Fruit fly (Drosophila melanogaster) whole organism, embryonic: ENCODE results near the gene Fpgs1.
A peak's percentile ranks its signal among the peaks of the same experiment; 100 is the strongest.

Experiments used
- C15 ChIP-seq: fragments of 200-800 bp; sonication (Bioruptor generic); IDR thresholded peaks from 3 replicates; pipeline ENCODE4 v1.3.6; 2022; ENCODE audit warnings: missing biosample characterization, missing genetic modification characterization
- CG10959 ChIP-seq: fragments of 200-800 bp; sonication (Bioruptor generic); IDR thresholded peaks from 2 replicates; pipeline ENCODE4 v1.3.6; 2022; ENCODE audit warnings: missing biosample characterization, missing genetic modification characterization
- CG1233 ChIP-seq: fragments of 200-800 bp; sonication (Bioruptor generic); optimal IDR thresholded peaks from 4 replicates; lab custom pipeline; 2018; ENCODE audit warnings: missing biosample characterization, mild to moderate bottlenecking, missing genetic modification characterization
- CG12744 ChIP-seq: fragments of 200-800 bp; sonication (Bioruptor generic); optimal IDR thresholded peaks from 2 replicates; lab custom pipeline; 2016; ENCODE audit warnings: missing biosample characterization, missing genetic modification characterization
- CG12942 ChIP-seq: fragments of 200-800 bp; sonication (Bioruptor generic); optimal IDR thresholded peaks from 3 replicates; lab custom pipeline; 2016; ENCODE audit warnings: missing biosample characterization, missing genetic modification characterization
- CG1603 ChIP-seq: fragments of 200-800 bp; sonication (Bioruptor generic); optimal IDR thresholded peaks from 2 replicates; lab custom pipeline; 2019; ENCODE audit warnings: missing biosample characterization, mild to moderate bottlenecking, missing genetic modification characterization, moderate library complexity
- CG1647 ChIP-seq: fragments of 200-800 bp; sonication (Bioruptor generic); optimal IDR thresholded peaks from 3 replicates; lab custom pipeline; 2016; ENCODE audit warnings: missing biosample characterization, missing genetic modification characterization
- CG16779 ChIP-seq: fragments of 200-800 bp; sonication (Bioruptor generic); IDR thresholded peaks from 2 replicates; pipeline ENCODE4 v1.3.6; 2022; ENCODE audit warnings: missing biosample characterization, missing genetic modification characterization
- CG17385 ChIP-seq: fragments of 200-800 bp; sonication (Bioruptor generic); optimal IDR thresholded peaks from 3 replicates; lab custom pipeline; 2018; ENCODE audit warnings: missing biosample characterization, mild to moderate bottlenecking, missing genetic modification characterization
- CG17568 ChIP-seq: fragments of 200-800 bp; sonication (Bioruptor generic); optimal IDR thresholded peaks from 2 replicates; lab custom pipeline; 2018; ENCODE audit warnings: missing biosample characterization, mild to moderate bottlenecking, missing genetic modification characterization, moderate library complexity
- CG17802 ChIP-seq: fragments of 200-800 bp; sonication (Bioruptor generic); optimal IDR thresholded peaks from 2 replicates; lab custom pipeline; 2018; ENCODE audit warnings: missing biosample characterization, mild to moderate bottlenecking, missing genetic modification characterization, moderate library complexity
- CG32532 ChIP-seq: fragments of 200-800 bp; sonication (Bioruptor generic); IDR thresholded peaks from 2 replicates; pipeline ENCODE4 v1.3.6; 2022; ENCODE audit warnings: missing biosample characterization, missing genetic modification characterization
- CG6654 ChIP-seq: fragments of 200-800 bp; sonication (Bioruptor generic); optimal IDR thresholded peaks from 2 replicates; lab custom pipeline; 2017; ENCODE audit warnings: missing biosample characterization, mild to moderate bottlenecking, missing genetic modification characterization
- CG6791 ChIP-seq: fragments of 200-800 bp; sonication (Bioruptor generic); IDR thresholded peaks from 3 replicates; pipeline ENCODE4 v1.3.6; 2022; ENCODE audit warnings: missing biosample characterization, missing genetic modification characterization; ENCODE audit not compliant: partially characterized antibody
- CG6813 ChIP-seq: fragments of 200-800 bp; sonication (Bioruptor generic); optimal IDR thresholded peaks from 2 replicates; lab custom pipeline; 2017; ENCODE audit warnings: missing biosample characterization, missing genetic modification characterization, mild to moderate bottlenecking, moderate library complexity, missing genetic modification reagents
- CG7987 ChIP-seq: fragments of 200-800 bp; sonication (Bioruptor generic); optimal IDR thresholded peaks from 2 replicates; lab custom pipeline; 2018; ENCODE audit warnings: missing biosample characterization, mild to moderate bottlenecking, missing genetic modification characterization, moderate library complexity
- CG8944 ChIP-seq: fragments of 200-800 bp; sonication (Bioruptor generic); optimal IDR thresholded peaks from 3 replicates; lab custom pipeline; 2016; ENCODE audit warnings: missing biosample characterization, missing genetic modification characterization
- CG9437 ChIP-seq: fragments of 200-800 bp; sonication (Bioruptor generic); optimal IDR thresholded peaks from 2 replicates; lab custom pipeline; 2018; ENCODE audit warnings: missing biosample characterization, mild to moderate bottlenecking, missing genetic modification characterization
- CG9727 ChIP-seq: fragments of 200-800 bp; sonication (Bioruptor generic); optimal IDR thresholded peaks from 3 replicates; lab custom pipeline; 2017; ENCODE audit warnings: missing biosample characterization, mild to moderate bottlenecking, missing genetic modification characterization
- CG9876 ChIP-seq: fragments of 200-800 bp; sonication (Bioruptor generic); optimal IDR thresholded peaks from 2 replicates; lab custom pipeline; 2016; ENCODE audit warnings: missing biosample characterization, missing genetic modification characterization
- CG9932 ChIP-seq: fragments of 200-800 bp; sonication (Bioruptor generic); IDR thresholded peaks from 2 replicates; pipeline ENCODE4 v1.3.6; 2022; ENCODE audit warnings: missing biosample characterization, missing genetic modification characterization
- CHES-1-like ChIP-seq: fragments of 200-800 bp; sonication (Bioruptor generic); optimal IDR thresholded peaks from 2 replicates; lab custom pipeline; 2016; ENCODE audit warnings: missing biosample characterization, missing genetic modification characterization
- D19A ChIP-seq: fragments of 200-800 bp; optimal IDR thresholded peaks from 3 replicates; lab custom pipeline; 2019; ENCODE audit warnings: missing biosample characterization, mild to moderate bottlenecking, missing genetic modification characterization, moderate library complexity
- Doc2 ChIP-seq: fragments of 200-800 bp; sonication (Bioruptor generic); IDR thresholded peaks from 2 replicates; pipeline ENCODE4 v1.3.6; 2022; ENCODE audit warnings: missing biosample characterization, missing genetic modification characterization
- H15 ChIP-seq: fragments of 200-800 bp; sonication (Bioruptor generic); IDR thresholded peaks from 3 replicates; pipeline ENCODE4 v1.3.6; 2022; ENCODE audit warnings: missing biosample characterization, missing genetic modification characterization
- H2.0 ChIP-seq: fragments of 200-800 bp; sonication (Bioruptor generic); IDR thresholded peaks from 2 replicates; pipeline ENCODE4 v1.3.6; 2022; ENCODE audit warnings: missing biosample characterization, missing genetic modification characterization
- HLH54F ChIP-seq: fragments of 200-800 bp; sonication (Bioruptor generic); optimal IDR thresholded peaks from 3 replicates; lab custom pipeline; 2016; ENCODE audit warnings: missing biosample characterization, missing genetic modification characterization
- Hand ChIP-seq: fragments of 200-800 bp; sonication (Bioruptor generic); optimal IDR thresholded peaks from 2 replicates; lab custom pipeline; 2017; ENCODE audit warnings: mild to moderate bottlenecking, missing biosample characterization, missing genetic modification reagents, missing genetic modification characterization
- Lim3 ChIP-seq: fragments of 200-800 bp; sonication (Bioruptor generic); IDR thresholded peaks from 2 replicates; pipeline ENCODE4 v1.3.6; 2022; ENCODE audit warnings: missing biosample characterization, missing genetic modification characterization
- MTF-1 ChIP-seq: fragments of 200-800 bp; sonication (Bioruptor generic); optimal IDR thresholded peaks from 2 replicates; lab custom pipeline; 2018; ENCODE audit warnings: missing biosample characterization, mild to moderate bottlenecking, missing genetic modification characterization, borderline replicate concordance
- Mad ChIP-seq: fragments of 200-800 bp; sonication (Bioruptor generic); optimal IDR thresholded peaks from 2 replicates; lab custom pipeline; 2016; ENCODE audit warnings: missing biosample characterization, missing genetic modification characterization
- NC2β ChIP-seq: fragments of 200-800 bp; sonication (Bioruptor generic); optimal IDR thresholded peaks from 2 replicates; lab custom pipeline; 2016; ENCODE audit warnings: missing biosample characterization, missing genetic modification characterization
- NFAT ChIP-seq: fragments of 200-800 bp; sonication (Bioruptor generic); IDR thresholded peaks from 2 replicates; pipeline ENCODE4 v1.3.6; 2022; ENCODE audit warnings: missing biosample characterization, missing genetic modification characterization
- Oaz ChIP-seq: fragments of 200-800 bp; sonication (Bioruptor generic); IDR thresholded peaks from 2 replicates; pipeline ENCODE4 v1.3.6; 2022; ENCODE audit warnings: missing biosample characterization, missing genetic modification characterization
- Opbp ChIP-seq: fragments of 200-800 bp; sonication (Bioruptor generic); IDR thresholded peaks from 3 replicates; pipeline ENCODE4 v1.3.6; 2022; ENCODE audit warnings: missing biosample characterization, missing genetic modification characterization; ENCODE audit not compliant: partially characterized antibody
- Sry-β ChIP-seq: fragments of 200-800 bp; sonication (Bioruptor generic); optimal IDR thresholded peaks from 2 replicates; lab custom pipeline; 2018; ENCODE audit warnings: missing biosample characterization, mild to moderate bottlenecking, missing genetic modification characterization, moderate library complexity
- TFAM ChIP-seq: fragments of 200-800 bp; sonication (Bioruptor generic); optimal IDR thresholded peaks from 2 replicates; lab custom pipeline; 2017; ENCODE audit warnings: missing biosample characterization, missing genetic modification characterization, inconsistent platforms
- Taf1 ChIP-seq: fragments of 200-800 bp; sonication (Bioruptor generic); IDR thresholded peaks from 2 replicates; pipeline ENCODE4 v1.3.6; 2022; ENCODE audit warnings: missing biosample characterization, missing genetic modification characterization
- Trl ChIP-seq, 3 experiments: fragments of >200 bp in 2 of 3; fragments of 200-800 bp in 1 of 3; sonication (Bioruptor generic) in 1 of 3; optimal IDR thresholded peaks; 2 replicates in 1 of 3; 3 replicates in 2 of 3; lab custom pipeline; 2016 to 2017; ENCODE audit warnings: missing biosample characterization in 1 of 3, missing genetic modification characterization in 1 of 3
- ara ChIP-seq: fragments of 200-800 bp; sonication (Bioruptor generic); IDR thresholded peaks from 2 replicates; pipeline ENCODE4 v1.3.6; 2022; ENCODE audit warnings: missing biosample characterization, missing genetic modification characterization
- ci ChIP-seq: fragments of 200-800 bp; sonication (Bioruptor generic); IDR thresholded peaks from 3 replicates; pipeline ENCODE4 v1.3.6; 2022; ENCODE audit warnings: missing biosample characterization, missing genetic modification characterization
- dmrt11E ChIP-seq: fragments of 200-800 bp; sonication (Bioruptor generic); optimal IDR thresholded peaks from 3 replicates; lab custom pipeline; 2018; ENCODE audit warnings: missing biosample characterization, mild to moderate bottlenecking, missing genetic modification characterization, moderate library complexity
- her ChIP-seq: fragments of 200-800 bp; sonication (Bioruptor generic); optimal IDR thresholded peaks from 2 replicates; lab custom pipeline; 2016; ENCODE audit warnings: missing biosample characterization, missing genetic modification characterization
- lilli ChIP-seq: fragments of 200-800 bp; sonication (Bioruptor generic); optimal IDR thresholded peaks from 3 replicates; lab custom pipeline; 2016; ENCODE audit warnings: missing biosample characterization, missing genetic modification characterization
- rib ChIP-seq: fragments of 200-800 bp; sonication (Bioruptor generic); IDR thresholded peaks from 2 replicates; pipeline ENCODE4 v1.3.6; 2022; ENCODE audit warnings: missing biosample characterization, missing genetic modification characterization
- ssp ChIP-seq: fragments of 200-800 bp; sonication (Bioruptor generic); IDR thresholded peaks from 2 replicates; pipeline ENCODE4 v1.3.6; 2022; ENCODE audit warnings: missing biosample characterization, missing genetic modification characterization
- tap ChIP-seq: fragments of 200-800 bp; optimal IDR thresholded peaks from 3 replicates; lab custom pipeline; 2019; ENCODE audit warnings: missing biosample characterization, mild to moderate bottlenecking, missing genetic modification characterization, moderate library complexity
- zen ChIP-seq: fragments of 200-800 bp; sonication (Bioruptor generic); optimal IDR thresholded peaks from 3 replicates; lab custom pipeline; 2018; ENCODE audit warnings: missing biosample characterization, mild to moderate bottlenecking, missing genetic modification characterization, moderate library complexity

Gene Fpgs1

DNA sequence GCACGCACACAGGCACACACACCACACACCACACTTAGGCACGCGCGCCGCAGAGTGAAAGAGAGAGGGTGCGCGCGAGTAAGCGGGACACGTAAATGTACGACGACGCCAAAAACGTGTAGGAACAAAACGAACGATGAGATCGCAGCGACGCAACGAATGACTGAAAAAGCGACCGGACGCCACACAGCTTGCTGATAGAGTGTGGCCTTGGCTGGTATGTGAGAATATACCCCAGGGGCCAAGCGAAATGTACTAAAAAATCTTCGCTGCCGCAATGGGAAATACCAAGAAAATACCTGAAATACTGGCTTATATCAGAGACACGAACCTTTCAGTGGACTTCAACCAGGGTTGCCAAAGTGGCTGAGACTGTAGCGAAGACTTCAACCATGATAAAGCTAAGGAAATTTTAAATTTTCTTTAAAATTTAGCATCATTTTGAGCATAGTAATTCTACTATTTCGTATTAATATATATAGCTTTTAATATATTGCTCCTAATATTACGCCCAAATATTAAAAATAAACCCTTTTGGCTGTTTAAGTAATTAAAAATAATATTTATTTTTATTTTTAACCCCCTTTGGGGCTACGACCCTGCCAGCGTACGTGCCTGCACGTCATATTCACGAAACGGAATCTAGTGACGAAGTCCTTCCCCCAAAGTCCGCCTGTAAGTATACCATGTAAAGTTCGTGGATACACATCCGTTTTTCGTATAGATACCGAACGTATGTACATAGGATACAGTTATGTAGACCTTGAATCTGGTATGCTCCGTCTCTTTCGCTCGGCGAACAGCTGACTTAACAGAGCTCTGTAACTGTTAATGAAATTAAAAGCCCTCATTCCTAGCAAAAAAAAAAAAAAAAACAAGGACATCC lies 28.4 kb upstream of the Fpgs1 start, which contains the start of gene Pits (continued):
- TF ChIP-seq CG1603 (tag; lab: Kevin White, UChicago) (peak; percentile 78), zen (peak; percentile 3), CG16779 (GFP tag; lab: Robert Waterston, UW) (peak; percentile 73), CG6654 (no peak), Taf1 (GFP tag; lab: Robert Waterston, UW) (no peak), CG12744 (GFP tag; lab: Kevin White, UChicago) (peak; percentile 33), CG1647 (GFP tag; lab: Kevin White, UChicago) (peak; percentile 1), NC2β (peak; percentile 49), CG6791 (GFP tag; lab: Robert Waterston, UW) (peak; percentile 51; the same call in 1 of the 3 replicates), dmrt11E (tag; lab: Kevin White, UChicago) (peak; percentile 47), Lim3 (GFP tag; lab: Robert Waterston, UW) (no peak), MTF-1 (GFP tag; lab: Kevin White, UChicago) (peak; percentile 80), NFAT (GFP tag; lab: Robert Waterston, UW) (peak; percentile 66; the same call in 1 of the 2 replicates), C15 (GFP tag; lab: Robert Waterston, UW) (no peak), Opbp (GFP tag; lab: Robert Waterston, UW) (peak; percentile 53; the same call in 2 of the 3 replicates), Doc2 (GFP tag; lab: Robert Waterston, UW) (no peak), H2.0 (GFP tag; lab: Robert Waterston, UW) (no peak), CG7987 (GFP tag; lab: Kevin White, UChicago) (peak; percentile 90), HLH54F (no peak), Trl (optimal IDR thresholded peaks at IDR 0.05; lab: Kevin White, UChicago) (peak in 1 of 2 experiments; percentile 42), Trl (GFP tag; optimal IDR thresholded peaks at IDR 0.05; lab: Kevin White, UChicago) (peak; percentile 59), CHES-1-like (GFP tag; lab: Kevin White, UChicago) (peak; percentile 78), CG9437 (GFP tag; lab: Kevin White, UChicago) (peak; percentile 24), Oaz (GFP tag; lab: Robert Waterston, UW) (peak; percentile 11; the same call in 1 of the 2 replicates), D19A (tag; lab: Kevin White, UChicago) (peak; percentile 23), Mad (no peak), CG8944 (GFP tag; lab: Kevin White, UChicago) (no peak), CG9932 (GFP tag; lab: Robert Waterston, UW) (peak; percentile 45), ci (peak; percentile 82; the same call in 2 of the 3 replicates), CG17802 (tag; lab: Kevin White, UChicago) (no peak), tap (tag; lab: Kevin White, UChicago) (no peak), CG9727 (GFP tag; lab: Kevin White, UChicago) (peak; percentile 43), CG9876 (GFP tag; lab: Kevin White, UChicago) (no peak), her (peak; percentile 65), rib (GFP tag; lab: Robert Waterston, UW) (peak; percentile 69; the same call in 1 of the 2 replicates), H15 (no peak), CG17385 (GFP tag; lab: Kevin White, UChicago) (peak; percentile 37), TFAM (no peak), ssp (no peak), CG1233 (GFP tag; lab: Kevin White, UChicago) (peak; percentile 24), CG6813 (GFP tag; lab: Kevin White, UChicago) (peak; percentile 64), ara (peak; percentile 62), Sry-β (GFP tag; lab: Kevin White, UChicago) (no peak), lilli (peak; percentile 30), CG12942 (no peak), Hand (GFP tag; lab: Kevin White, UChicago) (peak; percentile 58), CG10959 (no peak), CG17568 (peak; percentile 1), CG32532 (GFP tag; lab: Robert Waterston, UW) (peak; percentile 45)
